Worm (Caenorhabditis elegans): Measurements from ENCODE around the gene sand-1.

The sand-1 gene

DNA sequence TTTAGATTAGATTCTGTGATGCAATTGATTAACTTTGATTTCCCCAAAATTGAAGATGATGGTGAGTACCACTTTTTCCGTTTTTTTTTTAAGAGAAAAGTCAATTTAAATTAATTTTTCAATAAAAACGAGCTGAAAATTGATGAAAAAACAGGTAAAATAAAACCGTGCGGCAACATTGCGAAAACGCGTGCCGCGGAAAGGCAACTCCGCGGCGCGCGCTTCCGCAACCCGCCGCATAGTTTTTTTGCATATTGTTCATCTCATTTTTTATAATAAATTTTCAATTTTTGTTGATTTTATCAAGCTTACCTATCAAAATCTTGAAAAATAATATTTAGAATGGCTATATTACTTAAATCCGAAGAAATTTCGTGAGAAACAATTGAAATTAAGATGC, 4.2 kb downstream of the sand-1 start (continued):
- peak; percentile 76 for TF ChIP-seq elt-2 (tag; optimal IDR thresholded peaks at IDR 0.05)

DNA sequence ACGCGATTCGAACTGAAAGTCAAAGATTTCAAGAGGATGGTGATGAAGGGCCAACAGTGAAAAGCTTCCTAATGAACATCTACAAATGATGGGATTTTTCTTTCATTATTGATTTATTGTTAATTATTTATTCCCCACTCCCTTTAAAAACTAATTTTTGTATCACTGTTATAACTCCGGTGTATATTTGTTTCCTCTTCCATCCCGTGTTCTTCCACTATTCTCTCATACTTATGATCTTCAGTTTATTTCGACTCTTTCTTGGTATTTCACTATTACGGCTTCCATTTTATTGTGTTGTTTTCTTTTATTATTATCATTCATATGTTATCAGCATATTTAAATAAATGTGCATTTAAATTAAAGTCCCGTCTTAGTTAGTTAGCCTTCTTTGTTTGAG, 7.7 kb downstream of the sand-1 start:
- TF ChIP-seq lim-6 (tag; optimal IDR thresholded peaks at IDR 0.05) (no peak), sdc-2 (tag; optimal IDR thresholded peaks at IDR 0.05) (no peak), T23F11.4 (GFP tag; optimal IDR thresholded peaks at IDR 0.05) (no peak), ceh-34 (tag; optimal IDR thresholded peaks at IDR 0.05) (no peak), ref-2 (tag; optimal IDR thresholded peaks at IDR 0.05) (no peak), unc-3 (GFP tag; conservative IDR thresholded peaks at IDR 0.05) (no peak), unc-3 (tag; optimal IDR thresholded peaks at IDR 0.05) (no peak), eyg-1 (tag; optimal IDR thresholded peaks at IDR 0.05) (no peak), ama-1 (optimal IDR thresholded peaks at IDR 0.05) (no peak), mec-3 (tag; optimal IDR thresholded peaks at IDR 0.05; ENCODE audit: borderline replicate concordance) (no peak)

DNA sequence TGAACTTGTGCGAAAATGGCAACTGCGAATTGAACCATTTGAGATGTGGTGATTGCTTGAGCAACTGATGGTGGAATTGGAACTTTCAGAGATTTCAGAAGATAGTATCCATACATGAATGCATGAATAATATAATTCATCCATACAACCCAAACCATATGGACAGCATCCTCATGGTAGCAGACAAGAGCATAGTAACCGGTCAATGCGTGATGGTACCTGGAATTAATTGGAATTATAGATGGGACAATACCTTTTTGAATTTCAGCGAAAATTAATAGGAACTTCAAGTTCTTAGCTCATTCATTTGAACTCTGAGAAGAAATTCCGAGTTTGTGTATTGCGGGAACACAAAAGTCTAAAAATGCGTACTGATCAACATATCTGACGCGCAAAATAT, 8.3 kb downstream of the sand-1 start:
- TF ChIP-seq che-1 (tag; optimal IDR thresholded peaks at IDR 0.05), result no peak
- no peak for TF ChIP-seq ceh-19 (GFP tag; optimal IDR thresholded peaks at IDR 0.05)
- no peak for TF ChIP-seq F13H6.1 (tag; optimal IDR thresholded peaks at IDR 0.05)
- TF ChIP-seq elt-4 (tag; optimal IDR thresholded peaks at IDR 0.05), result no peak

- TF ChIP-seq elt-2 (tag; optimal IDR thresholded peaks at IDR 0.05), result peak; percentile 39
- no peak for TF ChIP-seq ceh-31 (tag; optimal IDR thresholded peaks at IDR 0.05)
These were observed 10.4 kb downstream of the sand-1 start, which contains the start of gene elo-5 for ce11 chrIV:5377062-5377461. Gene elo-5, minus strand, starts transcription at chrIV:5377117.

ce11 chrIV:5380140-5380539, 13.5 kb downstream of the sand-1 start:
- TF ChIP-seq ceh-31 (tag; optimal IDR thresholded peaks at IDR 0.05), result no peak
- TF ChIP-seq hlh-13 (GFP tag; optimal IDR thresholded peaks at IDR 0.05), result no peak
- no peak for TF ChIP-seq elt-4 (tag; optimal IDR thresholded peaks at IDR 0.05)
- TF ChIP-seq pqm-1 (tag; optimal IDR thresholded peaks at IDR 0.05), result no peak
- TF ChIP-seq ceh-45 (GFP tag; IDR thresholded peaks at IDR 0.05), result no peak
- no peak for TF ChIP-seq nfya-1 (tag; optimal IDR thresholded peaks at IDR 0.05)
- no peak for TF ChIP-seq pros-1 (tag; optimal IDR thresholded peaks at IDR 0.05)

DNA sequence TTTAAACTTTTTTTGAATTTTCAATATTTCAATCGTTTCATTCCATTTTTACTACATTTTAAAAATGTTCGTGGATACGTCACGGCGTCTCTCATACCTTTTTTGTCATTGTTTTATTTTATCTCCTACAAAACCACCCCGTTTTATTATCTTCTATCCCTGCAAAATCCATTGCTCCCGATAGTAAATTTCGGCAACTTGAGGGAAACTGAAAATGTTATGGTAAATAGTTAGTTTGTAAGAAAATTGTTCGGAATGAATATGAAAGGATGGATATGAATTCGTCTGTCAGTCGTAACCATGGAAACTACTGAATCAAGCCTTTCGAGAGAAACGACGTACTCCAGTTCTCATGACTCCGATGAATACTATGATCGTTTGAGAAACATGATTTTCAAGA, 14.7 kb downstream of the sand-1 start, which contains the start of gene F41H10.2:
F41H10.2 (plus strand) TSS at position 301 of the 400 bp plus-strand sequence.
- no peak for TF ChIP-seq syd-9 (tag; optimal IDR thresholded peaks at IDR 0.05)
- no peak for TF ChIP-seq ceh-22 (tag; optimal IDR thresholded peaks at IDR 0.05)
- no peak for TF ChIP-seq ceh-48 (tag; optimal IDR thresholded peaks at IDR 0.05)
- TF ChIP-seq pax-1 (tag; optimal IDR thresholded peaks at IDR 0.05), result no peak
- TF ChIP-seq ceh-45 (GFP tag; IDR thresholded peaks at IDR 0.05), result no peak
- TF ChIP-seq fax-1 (tag; optimal IDR thresholded peaks at IDR 0.05), result no peak

DNA sequence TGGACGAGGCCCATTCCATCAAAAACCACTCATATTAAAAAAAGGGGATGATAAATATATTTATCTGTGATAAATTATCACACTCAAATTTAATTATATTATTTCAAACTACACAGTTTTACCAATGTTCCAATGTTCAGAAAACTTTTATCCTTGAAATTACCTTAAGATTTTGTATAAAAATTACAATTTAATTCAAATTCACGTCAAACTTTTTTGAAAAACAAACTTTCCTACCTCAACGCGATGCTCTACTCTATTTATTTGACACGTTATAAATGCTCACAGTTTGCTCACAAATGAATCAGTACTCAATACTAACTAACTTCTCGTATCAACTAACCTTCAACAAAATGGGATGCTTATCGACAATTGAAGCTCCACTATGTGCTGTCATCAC, 15.9 kb downstream of the sand-1 start, which contains the start of gene F41H10.1:
F41H10.1 (plus strand) TSS at position 301 of the 400 bp plus-strand sequence.
- TF ChIP-seq ztf-16 (tag; optimal IDR thresholded peaks at IDR 0.05) (no peak), ceh-14 (tag; optimal IDR thresholded peaks at IDR 0.05) (no peak), sox-4 (tag; optimal IDR thresholded peaks at IDR 0.05) (no peak), Y22D7AL.16 (tag; optimal IDR thresholded peaks at IDR 0.05) (no peak), pqm-1 (tag; optimal IDR thresholded peaks at IDR 0.05) (no peak), pha-2 (tag; optimal IDR thresholded peaks at IDR 0.05) (no peak), ceh-6 (GFP tag; optimal IDR thresholded peaks at IDR 0.05) (no peak), ama-1 (optimal IDR thresholded peaks at IDR 0.05) (no peak), tbx-2 (tag; optimal IDR thresholded peaks at IDR 0.05) (no peak), C08G9.2 (tag; optimal IDR thresholded peaks at IDR 0.05) (no peak), hlh-15 (tag; optimal IDR thresholded peaks at IDR 0.05) (no peak), nhr-11 (tag; optimal IDR thresholded peaks at IDR 0.05) (no peak), dve-1 (tag; optimal IDR thresholded peaks at IDR 0.05) (no peak), hlh-6 (tag; optimal IDR thresholded peaks at IDR 0.05) (no peak), pax-1 (tag; optimal IDR thresholded peaks at IDR 0.05) (no peak), ceh-9 (tag; optimal IDR thresholded peaks at IDR 0.05) (no peak), ceh-22 (tag; optimal IDR thresholded peaks at IDR 0.05) (no peak), K09A11.1 (tag; optimal IDR thresholded peaks at IDR 0.05; ENCODE audit: insufficient read depth) (no peak)

Data from whole organism, late embryonic.